Worm (Caenorhabditis elegans) whole organism, mixed stage, embryonic: ENCODE measurements around the gene nhr-20.

Source experiments
- lsy-2 ChIP-seq: fragments of 150-350 bp; optimal IDR thresholded peaks from 2 replicates; lab custom pipeline; 2014; ENCODE audit warnings: missing biosample characterization, missing genetic modification characterization
- nhr-12 ChIP-seq: fragments of 150-350 bp; optimal IDR thresholded peaks from 2 replicates; lab custom pipeline; 2014; ENCODE audit warnings: missing biosample characterization, missing genetic modification characterization
- nhr-237 ChIP-seq: fragments of 150-350 bp; optimal IDR thresholded peaks from 2 replicates; lab custom pipeline; 2014; ENCODE audit warnings: missing biosample characterization, missing genetic modification characterization
- pha-4 ChIP-seq: fragments of 150-350 bp; optimal IDR thresholded peaks from 2 replicates; lab custom pipeline; 2018; ENCODE audit warnings: missing biosample characterization, missing genetic modification reagents, missing genetic modification characterization

DNA sequence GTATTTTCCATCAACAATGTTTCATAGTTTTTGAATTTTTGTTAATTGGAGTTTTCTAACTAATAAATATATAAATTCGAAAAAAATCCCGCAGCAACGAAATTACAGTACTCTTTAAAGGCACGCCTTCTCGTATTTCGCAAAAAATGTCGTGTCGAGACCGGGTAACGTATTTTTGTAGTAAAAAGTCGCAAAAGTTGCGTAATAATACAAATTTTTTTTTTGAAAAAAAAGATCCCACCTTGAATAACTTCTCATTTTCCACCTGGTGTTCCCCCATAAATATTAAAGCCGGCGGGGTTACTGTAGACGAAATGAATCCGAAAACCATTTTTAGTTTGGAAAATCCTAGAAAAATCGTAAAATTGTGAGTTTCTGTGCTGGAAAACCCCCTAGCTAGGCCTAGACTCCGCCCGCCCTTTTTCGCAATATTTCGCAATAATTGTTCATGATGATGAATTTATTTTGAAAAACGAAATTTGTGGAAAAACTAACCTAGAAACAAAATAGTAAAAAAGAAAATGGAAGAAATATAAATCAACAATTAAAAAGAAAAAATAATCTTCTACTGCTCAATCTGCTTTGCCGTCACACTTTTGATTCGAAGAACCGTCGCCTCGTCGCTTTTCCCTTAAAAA, 9.3 kb upstream of the nhr-20 start, which contains the start of gene F43C1.7:
- no peak for TF ChIP-seq nhr-237
- no peak for TF ChIP-seq nhr-12 (tag; lab: Kevin White, UChicago)
- no peak for TF ChIP-seq lsy-2 (tag; lab: Kevin White, UChicago)
- TF ChIP-seq pha-4 (tag; lab: Kevin White, UChicago): no peak
